Worm (Caenorhabditis elegans) whole organism, young adult: ENCODE data around the gene nsun-5.

Experiments
- F39B2.1 ChIP-seq: fragments of 200-800 bp; sonication (Bioruptor generic); IDR thresholded peaks from 2 replicates; pipeline ENCODE4 v1.3.6; 2022; ENCODE audit warnings: missing genetic modification reagents, missing genetic modification characterization, missing compliant biosample characterization
- gei-17 ChIP-seq: fragments of 200-800 bp; sonication (Bioruptor generic); optimal IDR thresholded peaks from 2 replicates; lab custom pipeline; 2018; ENCODE audit warnings: mild to moderate bottlenecking, missing genetic modification characterization, missing compliant biosample characterization
- nhr-90 ChIP-seq: sonication (generic microtip); optimal IDR thresholded peaks from 2 replicates; lab custom pipeline; 2016; ENCODE audit warnings: missing genotype, mild to moderate bottlenecking, missing genetic modification characterization, missing compliant biosample characterization
- snpc-1.3 ChIP-seq: sonication (generic microtip); optimal IDR thresholded peaks from 2 replicates; lab custom pipeline; 2017; ENCODE audit warnings: missing genetic modification characterization, mild to moderate bottlenecking, missing compliant biosample characterization, antibody characterized with exemption, moderate library complexity, missing genotype, missing genetic modification reagents; ENCODE audit not compliant: insufficient read depth

ce11 chrII:15014380-15014779, 45.0 kb downstream of the nsun-5 start, which contains the start of gene Y53F4B.51:
- TF ChIP-seq F39B2.1 (GFP tag; lab: Robert Waterston, UW) (no peak), gei-17 (no peak), snpc-1.3 (tag; lab: Kevin White, UChicago) (no peak), nhr-90 (tag; lab: Kevin White, UChicago) (no peak)
